Fruit fly (Drosophila melanogaster) whole organism, prepupa: ENCODE results near the gene Rbp.

ENCODE experiments used
- Blimp-1 ChIP-seq: fragments of 200-800 bp; sonication (Bioruptor generic); optimal IDR thresholded peaks from 3 replicates; lab custom pipeline; 2017; ENCODE audit warnings: missing biosample characterization, missing genetic modification characterization, mild to moderate bottlenecking, moderate library complexity, missing genetic modification reagents
- CG10631 ChIP-seq: fragments of 200-800 bp; sonication (Bioruptor generic); optimal IDR thresholded peaks from 2 replicates; lab custom pipeline; 2016; ENCODE audit warnings: missing biosample characterization, missing genetic modification characterization
- CG10669 ChIP-seq: fragments of 200-800 bp; sonication (Bioruptor generic); optimal IDR thresholded peaks from 3 replicates; lab custom pipeline; 2018; ENCODE audit warnings: missing biosample characterization, mild to moderate bottlenecking, missing genetic modification characterization, moderate library complexity
- CG11902 ChIP-seq: fragments of 200-800 bp; sonication (Bioruptor generic); optimal IDR thresholded peaks from 3 replicates; lab custom pipeline; 2016; ENCODE audit warnings: missing biosample characterization, missing genetic modification characterization
- CG15336 ChIP-seq: fragments of 200-800 bp; sonication (Bioruptor generic); IDR thresholded peaks from 2 replicates; pipeline ENCODE4 v1.3.6; 2022; ENCODE audit warnings: missing biosample characterization, missing genetic modification characterization
- CG1621 ChIP-seq: fragments of 200-800 bp; sonication (Bioruptor generic); optimal IDR thresholded peaks from 3 replicates; lab custom pipeline; 2018; ENCODE audit warnings: missing biosample characterization, mild to moderate bottlenecking, missing genetic modification characterization
- CG16779 ChIP-seq: fragments of 200-800 bp; sonication (Bioruptor generic); optimal IDR thresholded peaks from 3 replicates; lab custom pipeline; 2017; ENCODE audit warnings: missing biosample characterization, mild to moderate bottlenecking, missing genetic modification characterization
- CG3032 ChIP-seq: fragments of 200-800 bp; optimal IDR thresholded peaks from 2 replicates; lab custom pipeline; 2019; ENCODE audit warnings: missing biosample characterization, mild to moderate bottlenecking, missing genetic modification characterization, moderate library complexity
- CG31627 ChIP-seq: fragments of 200-800 bp; sonication (Bioruptor generic); optimal IDR thresholded peaks from 3 replicates; lab custom pipeline; 2016; ENCODE audit warnings: missing biosample characterization, missing genetic modification characterization
- CG32006 ChIP-seq: fragments of 200-800 bp; sonication (Bioruptor generic); optimal IDR thresholded peaks from 3 replicates; lab custom pipeline; 2017; ENCODE audit warnings: missing biosample characterization, mild to moderate bottlenecking, missing genetic modification characterization
- CG34406 ChIP-seq: fragments of 200-800 bp; sonication (Bioruptor generic); optimal IDR thresholded peaks from 3 replicates; lab custom pipeline; 2016; ENCODE audit warnings: missing biosample characterization, missing genetic modification characterization
- CG4318 ChIP-seq: fragments of 200-800 bp; sonication (Bioruptor generic); optimal IDR thresholded peaks from 3 replicates; lab custom pipeline; 2017; ENCODE audit warnings: missing biosample characterization, mild to moderate bottlenecking, missing genetic modification characterization
- CG6163 ChIP-seq: fragments of 200-800 bp; sonication (Bioruptor generic); IDR thresholded peaks from 3 replicates; pipeline ENCODE4 v1.3.6; 2022; ENCODE audit warnings: missing biosample characterization, missing genetic modification characterization
- CG6276 ChIP-seq: fragments of 200-800 bp; sonication (Bioruptor generic); optimal IDR thresholded peaks from 2 replicates; lab custom pipeline; 2017; ENCODE audit warnings: missing biosample characterization, mild to moderate bottlenecking, missing genetic modification characterization
- CG6792 ChIP-seq: fragments of 200-800 bp; sonication (Bioruptor generic); optimal IDR thresholded peaks from 3 replicates; lab custom pipeline; 2016; ENCODE audit warnings: missing biosample characterization, missing genetic modification characterization
- CG6808 ChIP-seq: fragments of 200-800 bp; sonication (Bioruptor generic); optimal IDR thresholded peaks from 3 replicates; lab custom pipeline; 2017; ENCODE audit warnings: missing biosample characterization, missing genetic modification characterization, mild to moderate bottlenecking, moderate library complexity, missing genetic modification reagents
- CG6854 ChIP-seq: fragments of 200-800 bp; sonication (Bioruptor generic); optimal IDR thresholded peaks from 2 replicates; lab custom pipeline; 2017; ENCODE audit warnings: missing biosample characterization, mild to moderate bottlenecking, missing genetic modification characterization
- CG7368 ChIP-seq: fragments of 200-800 bp; sonication (Bioruptor generic); optimal IDR thresholded peaks from 3 replicates; lab custom pipeline; 2016; ENCODE audit warnings: missing biosample characterization, missing genetic modification characterization
- CG8319 ChIP-seq: fragments of 200-800 bp; sonication (Bioruptor generic); optimal IDR thresholded peaks from 3 replicates; lab custom pipeline; 2016; ENCODE audit warnings: missing biosample characterization, missing genetic modification characterization
- CG8632 ChIP-seq: fragments of 200-800 bp; sonication (Bioruptor generic); optimal IDR thresholded peaks from 3 replicates; lab custom pipeline; 2016; ENCODE audit warnings: missing biosample characterization, missing genetic modification characterization
- CG9139 ChIP-seq: fragments of 200-800 bp; sonication (Bioruptor generic); optimal IDR thresholded peaks from 3 replicates; lab custom pipeline; 2017; ENCODE audit warnings: missing biosample characterization, mild to moderate bottlenecking, missing genetic modification characterization
- Eip75B ChIP-seq: fragments of 200-800 bp; sonication (Bioruptor generic); optimal IDR thresholded peaks from 3 replicates; lab custom pipeline; 2016; ENCODE audit warnings: missing biosample characterization, missing genetic modification characterization
- Eip78C ChIP-seq: fragments of 200-800 bp; sonication (Bioruptor generic); peaks from one replicate; lab custom pipeline; 2016; ENCODE audit warnings: missing biosample characterization, missing genetic modification characterization
- Eip93F ChIP-seq: fragments of 200-800 bp; sonication (Bioruptor generic); optimal IDR thresholded peaks from 2 replicates; lab custom pipeline; 2016; ENCODE audit warnings: missing biosample characterization, mild to moderate bottlenecking, missing genetic modification characterization
- Ets21C ChIP-seq: fragments of 200-800 bp; sonication (Bioruptor generic); optimal IDR thresholded peaks from 3 replicates; lab custom pipeline; 2016; ENCODE audit warnings: missing biosample characterization, missing genetic modification characterization
- Ets96B ChIP-seq: fragments of 200-800 bp; optimal IDR thresholded peaks from 2 replicates; lab custom pipeline; 2019; ENCODE audit warnings: missing biosample characterization, mild to moderate bottlenecking, missing genetic modification characterization, moderate library complexity
- Gug ChIP-seq: fragments of 200-800 bp; sonication (Bioruptor generic); IDR thresholded peaks from 2 replicates; pipeline ENCODE4 v1.3.6; 2022; ENCODE audit warnings: missing biosample characterization, missing genetic modification characterization
- Hr38 ChIP-seq: sonication (Bioruptor generic); optimal IDR thresholded peaks from 2 replicates; lab custom pipeline; 2016; ENCODE audit warnings: missing biosample characterization, missing genetic modification characterization
- Lpt ChIP-seq: fragments of 200-800 bp; sonication (Bioruptor generic); optimal IDR thresholded peaks from 3 replicates; lab custom pipeline; 2016; ENCODE audit warnings: missing biosample characterization, missing genetic modification characterization
- Met ChIP-seq: fragments of 200-800 bp; sonication (Bioruptor generic); optimal IDR thresholded peaks from 3 replicates; lab custom pipeline; 2016; ENCODE audit warnings: missing biosample characterization, missing genetic modification characterization
- OdsH ChIP-seq: fragments of 200-800 bp; sonication (Bioruptor generic); optimal IDR thresholded peaks from 3 replicates; lab custom pipeline; 2016; ENCODE audit warnings: missing biosample characterization, missing genetic modification characterization
- Sox102F ChIP-seq: fragments of 200-800 bp; sonication (Bioruptor generic); optimal IDR thresholded peaks from 2 replicates; lab custom pipeline; 2016; ENCODE audit warnings: missing biosample characterization, mild to moderate bottlenecking, missing genetic modification characterization
- achi ChIP-seq: fragments of 200-800 bp; sonication (Bioruptor generic); optimal IDR thresholded peaks from 3 replicates; lab custom pipeline; 2016; ENCODE audit warnings: missing biosample characterization, missing genetic modification characterization
- acj6 ChIP-seq: fragments of 200-800 bp; sonication (Bioruptor generic); optimal IDR thresholded peaks from 3 replicates; lab custom pipeline; 2016; ENCODE audit warnings: missing biosample characterization, missing genetic modification characterization
- dac ChIP-seq: fragments of 200-800 bp; sonication (Bioruptor generic); optimal IDR thresholded peaks from 2 replicates; lab custom pipeline; 2017; ENCODE audit warnings: missing biosample characterization, mild to moderate bottlenecking, missing genetic modification characterization
- eg ChIP-seq: fragments of 200-800 bp; sonication (Bioruptor generic); IDR thresholded peaks from 3 replicates; pipeline ENCODE4 v1.3.6; 2022; ENCODE audit warnings: missing biosample characterization, missing genetic modification characterization
- esn ChIP-seq: fragments of 200-800 bp; sonication (Bioruptor generic); optimal IDR thresholded peaks from 2 replicates; lab custom pipeline; 2016; ENCODE audit warnings: missing biosample characterization, mild to moderate bottlenecking, missing genetic modification characterization, moderate library complexity
- fd85E ChIP-seq: fragments of 200-800 bp; sonication (Bioruptor generic); optimal IDR thresholded peaks from 3 replicates; lab custom pipeline; 2016; ENCODE audit warnings: missing biosample characterization, missing genetic modification characterization
- pdm3 ChIP-seq: fragments of 200-800 bp; sonication (Bioruptor generic); optimal IDR thresholded peaks from 3 replicates; lab custom pipeline; 2016; ENCODE audit warnings: missing biosample characterization, missing genetic modification characterization
- ss ChIP-seq, 2 experiments: fragments of 200-800 bp; sonication (Bioruptor generic); optimal IDR thresholded peaks; 2 replicates in 1 of 2; 3 replicates in 1 of 2; lab custom pipeline; 2017 to 2018; ENCODE audit warnings: mild to moderate bottlenecking in 2 of 2, missing biosample characterization in 2 of 2, missing genetic modification characterization in 2 of 2, moderate library complexity in 1 of 2
- svp ChIP-seq: fragments of 200-800 bp; sonication (Bioruptor generic); peaks from one replicate; lab custom pipeline; 2016; ENCODE audit warnings: missing biosample characterization, missing genetic modification characterization
- topi ChIP-seq: fragments of 200-800 bp; sonication (Bioruptor generic); optimal IDR thresholded peaks from 3 replicates; lab custom pipeline; 2016; ENCODE audit warnings: missing biosample characterization, missing genetic modification characterization
- vri ChIP-seq: fragments of 200-800 bp; sonication (Bioruptor generic); optimal IDR thresholded peaks from 3 replicates; lab custom pipeline; 2016; ENCODE audit warnings: missing biosample characterization, mild to moderate bottlenecking, missing genetic modification characterization

The Rbp gene

DNA sequence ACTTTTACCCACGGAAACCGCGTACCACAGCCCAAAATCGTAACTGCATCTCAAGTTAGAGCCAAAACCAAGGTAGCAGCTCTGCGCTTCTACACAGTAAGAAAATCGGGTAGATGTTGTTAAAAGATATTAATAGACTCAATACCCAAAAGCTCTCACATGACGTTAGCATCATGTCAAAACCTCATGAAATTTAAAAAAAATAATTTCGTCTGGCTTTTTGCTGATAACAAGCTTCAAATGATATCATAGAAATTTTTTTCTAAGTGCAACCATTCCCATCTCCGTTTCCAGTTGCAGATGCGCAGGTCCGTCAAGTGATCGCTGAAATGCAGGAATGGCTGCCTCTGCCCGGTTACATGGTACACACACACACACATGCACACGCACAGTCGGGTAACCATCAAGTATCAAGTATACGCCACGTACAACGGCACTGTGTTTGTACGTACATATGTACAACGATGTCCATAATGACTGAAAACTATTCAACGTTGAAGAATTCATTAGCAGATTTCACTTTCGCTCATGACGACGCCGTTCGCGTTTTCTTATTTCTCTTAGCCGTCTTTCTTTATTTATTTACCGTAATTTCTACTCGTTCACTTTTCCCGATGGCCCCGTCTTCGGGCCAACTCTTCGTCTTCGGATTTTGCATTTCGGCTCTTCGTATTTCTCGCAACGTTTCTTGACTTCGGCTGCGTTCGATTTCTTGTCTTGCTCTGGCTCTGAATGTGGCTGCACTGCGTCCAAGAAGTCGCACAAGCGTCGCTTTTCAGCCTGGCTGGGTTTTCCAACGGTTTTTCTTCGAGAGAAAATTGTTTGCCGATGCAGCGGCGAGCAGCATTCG lies 51.4 kb downstream of the Rbp start (continued):
- no peak for TF ChIP-seq esn (GFP tag; lab: Kevin White, UChicago)
- TF ChIP-seq CG6792 = peak; percentile 40
- TF ChIP-seq Met (GFP tag; lab: Kevin White, UChicago) = no peak
- no peak for TF ChIP-seq CG7368 (GFP tag; lab: Kevin White, UChicago)
- no peak for TF ChIP-seq CG1621 (tag; lab: Kevin White, UChicago)
- no peak for TF ChIP-seq CG11902 (GFP tag; lab: Kevin White, UChicago)
- no peak for TF ChIP-seq CG10631
- TF ChIP-seq Lpt = peak; percentile 53
- no peak for TF ChIP-seq CG3032 (tag; lab: Kevin White, UChicago)
- peak; percentile 86 for TF ChIP-seq CG32006 (GFP tag; lab: Kevin White, UChicago)
- TF ChIP-seq topi (GFP tag; lab: Kevin White, UChicago) = no peak
- no peak for TF ChIP-seq Ets96B (tag; lab: Kevin White, UChicago)
- peak; percentile 56 for TF ChIP-seq Gug
- TF ChIP-seq CG9139 = no peak
- no peak for TF ChIP-seq CG6808 (GFP tag; lab: Kevin White, UChicago)
- TF ChIP-seq acj6 (GFP tag; lab: Kevin White, UChicago) = peak; percentile 66

DNA sequence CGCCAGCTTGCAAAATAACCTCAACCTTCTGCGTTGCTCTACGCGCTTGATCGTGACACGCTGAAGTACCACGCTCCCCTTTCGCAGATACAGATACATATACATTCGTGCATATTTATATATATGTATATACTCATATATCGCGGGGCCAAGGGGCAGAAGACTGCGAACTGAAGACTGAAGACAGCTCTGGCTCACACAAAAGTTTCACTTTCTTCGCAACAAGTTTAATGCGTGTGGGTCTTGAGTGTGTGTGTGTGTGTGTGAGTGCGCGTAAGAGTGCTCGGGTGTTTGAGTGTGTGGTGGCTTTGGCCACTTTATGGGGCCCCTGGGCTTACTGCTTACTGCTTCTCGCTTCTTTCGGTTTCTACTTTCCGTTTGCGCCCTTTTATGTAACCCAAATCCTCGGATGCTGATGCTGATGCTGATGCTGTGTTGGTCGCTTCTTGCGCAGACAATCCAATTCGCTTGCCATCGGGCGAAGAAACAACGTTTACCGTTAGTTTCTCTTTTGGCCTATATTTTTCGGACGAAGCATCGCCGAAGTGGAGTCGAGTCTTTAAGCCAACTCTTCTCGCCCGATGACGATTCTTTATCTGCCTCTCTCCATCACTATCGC lies 52.9 kb downstream of the Rbp start:
- TF ChIP-seq Ets21C (GFP tag; lab: Kevin White, UChicago) = no peak
- TF ChIP-seq eg = 0 out of 3 replicates have a peak, but pooled peaks have one; percentile 12
- no peak for TF ChIP-seq CG8319 (GFP tag; lab: Kevin White, UChicago)
- TF ChIP-seq Eip93F (GFP tag; lab: Kevin White, UChicago) = no peak
- TF ChIP-seq Sox102F (GFP tag; lab: Kevin White, UChicago) = peak; percentile 7
- TF ChIP-seq Blimp-1 (GFP tag; lab: Kevin White, UChicago) = peak; percentile 99
- no peak for TF ChIP-seq pdm3 (GFP tag; lab: Kevin White, UChicago)
- TF ChIP-seq CG4318 (GFP tag; lab: Kevin White, UChicago) = no peak
- peak; percentile 34 for TF ChIP-seq Eip78C (GFP tag; lab: Kevin White, UChicago)
- no peak for TF ChIP-seq OdsH (GFP tag; lab: Kevin White, UChicago)
- TF ChIP-seq Hr38 (GFP tag; lab: Kevin White, UChicago) = no peak
- peak; percentile 88 for TF ChIP-seq CG6854

DNA sequence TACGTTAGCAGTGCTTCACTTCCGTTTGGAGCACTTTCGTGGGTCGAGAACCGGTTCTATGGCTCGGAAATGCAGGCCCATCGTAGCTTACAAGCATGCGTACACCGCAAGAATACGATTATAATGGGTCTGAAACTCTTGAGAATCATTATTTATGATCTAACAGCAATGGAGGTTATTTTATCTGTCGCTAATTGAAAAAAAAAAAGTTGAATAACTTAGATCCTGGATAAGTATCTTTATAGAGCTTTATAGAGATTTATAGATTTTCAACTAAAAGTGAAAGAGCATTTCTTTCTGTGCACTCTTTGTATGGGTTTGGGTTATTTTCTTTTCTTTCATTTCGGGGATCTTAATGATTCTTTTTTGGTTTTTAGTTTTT lies 53.4 kb downstream of the Rbp start:
- peak; percentile 53 for TF ChIP-seq Ets96B (tag; lab: Kevin White, UChicago)
- peak; percentile 41 for TF ChIP-seq CG7368 (GFP tag; lab: Kevin White, UChicago)
- peak; percentile 94 for TF ChIP-seq Met (GFP tag; lab: Kevin White, UChicago)
- peak; percentile 79 for TF ChIP-seq CG34406 (GFP tag; lab: Kevin White, UChicago)
- peak; percentile 93 for TF ChIP-seq Sox102F (GFP tag; lab: Kevin White, UChicago)
- TF ChIP-seq esn (GFP tag; lab: Kevin White, UChicago) = peak; percentile 94
- TF ChIP-seq Eip75B = peak; percentile 85
- TF ChIP-seq vri = peak; percentile 85
- peak; percentile 34 for TF ChIP-seq dac (GFP tag; lab: Kevin White, UChicago)
- TF ChIP-seq svp (GFP tag; lab: Kevin White, UChicago) = peak; percentile 95
- TF ChIP-seq acj6 (GFP tag; lab: Kevin White, UChicago) = peak; percentile 83
- TF ChIP-seq CG16779 (tag; lab: Kevin White, UChicago) = peak; percentile 33
- peak; percentile 75; the same call in 2 of the 3 replicates for TF ChIP-seq eg
- peak; percentile 75 for TF ChIP-seq CG8632 (GFP tag; lab: Kevin White, UChicago)
- peak; percentile 83 for TF ChIP-seq achi (GFP tag; lab: Kevin White, UChicago)
- TF ChIP-seq CG31627 (GFP tag; lab: Kevin White, UChicago) = peak; percentile 93
- peak; percentile 75 for TF ChIP-seq CG15336
- peak; percentile 31 for TF ChIP-seq CG10669
- peak; percentile 10 to 38 for TF ChIP-seq ss (GFP tag; optimal IDR thresholded peaks at IDR 0.05; lab: Kevin White, UChicago)
- TF ChIP-seq CG6276 (GFP tag; lab: Kevin White, UChicago) = peak; percentile 59
- TF ChIP-seq CG6792 = peak; percentile 85
- peak; percentile 85 for TF ChIP-seq pdm3 (GFP tag; lab: Kevin White, UChicago)
- peak; percentile 58 for TF ChIP-seq CG4318 (GFP tag; lab: Kevin White, UChicago)
- TF ChIP-seq topi (GFP tag; lab: Kevin White, UChicago) = peak; percentile 90
- no peak for TF ChIP-seq Blimp-1 (GFP tag; lab: Kevin White, UChicago)
- TF ChIP-seq fd85E (GFP tag; lab: Kevin White, UChicago) = no peak
- peak; percentile 84 for TF ChIP-seq CG6163 (GFP tag; lab: Robert Waterston, UW)
- TF ChIP-seq CG8319 (GFP tag; lab: Kevin White, UChicago) = peak; percentile 55
- no peak for TF ChIP-seq CG6808 (GFP tag; lab: Kevin White, UChicago)
- TF ChIP-seq Ets21C (GFP tag; lab: Kevin White, UChicago) = peak; percentile 88
- TF ChIP-seq CG3032 (tag; lab: Kevin White, UChicago) = peak; percentile 57
